Worm (Caenorhabditis elegans): ENCODE measurements around the gene elo-3.

DNA sequence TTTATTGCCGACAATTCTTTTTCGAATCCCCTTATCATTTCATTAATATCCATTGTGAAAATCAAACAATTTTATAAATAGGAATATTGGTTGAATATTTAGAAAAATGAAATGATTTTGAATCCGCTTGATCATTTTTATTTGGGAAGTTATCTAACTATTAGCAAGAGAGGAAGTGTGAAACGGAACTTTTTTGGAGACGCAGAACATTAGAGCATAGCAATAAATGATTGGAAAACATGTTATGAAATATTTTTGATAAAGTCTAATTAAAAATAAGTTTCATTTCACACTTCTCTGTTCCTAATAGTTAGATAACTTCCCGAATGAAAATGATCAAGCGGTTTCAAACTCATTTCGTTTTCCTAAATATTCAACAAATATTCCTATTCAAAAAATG is 50.0 kb downstream of the elo-3 start, which contains the start of gene F42C5.3:
- TF ChIP-seq unc-62 (GFP tag; optimal IDR thresholded peaks at IDR 0.05) (no peak), ztf-11 (tag; optimal IDR thresholded peaks at IDR 0.05) (no peak), gmeb-1 (tag; optimal IDR thresholded peaks at IDR 0.05) (no peak), lin-13 (GFP tag; optimal IDR thresholded peaks at IDR 0.05) (no peak), mdl-1 (tag; optimal IDR thresholded peaks at IDR 0.05) (no peak), nhr-21 (tag; optimal IDR thresholded peaks at IDR 0.05) (no peak), nhr-237 (tag; optimal IDR thresholded peaks at IDR 0.05) (no peak), elt-3 (tag; optimal IDR thresholded peaks at IDR 0.05) (no peak), mab-5 (tag; optimal IDR thresholded peaks at IDR 0.05) (no peak), blmp-1 (tag; optimal IDR thresholded peaks at IDR 0.05; ENCODE audit: insufficient read depth) (no peak), elt-1 (tag; optimal IDR thresholded peaks at IDR 0.05) (no peak), fos-1 (tag; optimal IDR thresholded peaks at IDR 0.05) (no peak), ceh-16 (tag; optimal IDR thresholded peaks at IDR 0.05) (no peak)
